Worm (Caenorhabditis elegans) whole organism, young adult: ENCODE results near the gene sgca-1.

Experiments used
- B0336.3 ChIP-seq: fragments of 200-800 bp; sonication (Bioruptor generic); IDR thresholded peaks from 2 replicates; pipeline ENCODE4 v1.3.6; 2022; ENCODE audit warnings: missing genetic modification characterization, missing compliant biosample characterization
- T07F8.4 ChIP-seq: sonication (generic microtip); optimal IDR thresholded peaks from 2 replicates; lab custom pipeline; 2016; ENCODE audit warnings: mild to moderate bottlenecking, missing genetic modification characterization, moderate library complexity, missing compliant biosample characterization
- ZK185.1 ChIP-seq: sonication (generic microtip); optimal IDR thresholded peaks from 2 replicates; lab custom pipeline; 2016; ENCODE audit warnings: mild to moderate bottlenecking, missing genetic modification characterization, missing compliant biosample characterization; ENCODE audit not compliant: poor library complexity, severe bottlenecking
- ama-1 ChIP-seq, 3 experiments: fragments of 150-350 bp in 1 of 3; sonication (generic microtip) in 2 of 3; optimal IDR thresholded peaks; 2 replicates each; lab custom pipeline; 2014 to 2018; ENCODE audit warnings: missing biosample characterization in 2 of 3, missing genetic modification characterization in 2 of 3, missing genetic modification reagents in 2 of 3
- attf-5 ChIP-seq: fragments of 200-800 bp; sonication (Bioruptor generic); optimal IDR thresholded peaks from 2 replicates; lab custom pipeline; 2018; ENCODE audit warnings: mild to moderate bottlenecking, missing genetic modification characterization, missing compliant biosample characterization
- gei-17 ChIP-seq: fragments of 200-800 bp; sonication (Bioruptor generic); optimal IDR thresholded peaks from 2 replicates; lab custom pipeline; 2018; ENCODE audit warnings: mild to moderate bottlenecking, missing genetic modification characterization, missing compliant biosample characterization
- let-526 ChIP-seq: fragments of 200-800 bp; sonication (Bioruptor generic); IDR thresholded peaks from 2 replicates; pipeline ENCODE4 v1.3.6; 2022; ENCODE audit warnings: missing genetic modification reagents, missing genetic modification characterization, missing compliant biosample characterization
- lin-35 ChIP-seq, 3 experiments: fragments of 150-350 bp in 2 of 3; sonication (generic microtip) in 1 of 3; optimal IDR thresholded peaks; 2 replicates each; lab custom pipeline; 2014 to 2018; ENCODE audit warnings: missing biosample characterization in 3 of 3, missing genetic modification characterization in 3 of 3, missing genetic modification reagents in 3 of 3
- pha-4 ChIP-seq: fragments of 150-350 bp; sonication (generic microtip); optimal IDR thresholded peaks from 2 replicates; lab custom pipeline; 2014; ENCODE audit warnings: missing biosample characterization, missing genetic modification reagents, missing genetic modification characterization
- rcor-1 ChIP-seq: fragments of 200-800 bp; sonication (Bioruptor generic); IDR thresholded peaks from 2 replicates; pipeline ENCODE4 v1.3.6; 2022; ENCODE audit warnings: missing genetic modification reagents, missing genetic modification characterization, missing compliant biosample characterization
- snpc-1.3 ChIP-seq: sonication (generic microtip); optimal IDR thresholded peaks from 2 replicates; lab custom pipeline; 2017; ENCODE audit warnings: missing genetic modification characterization, mild to moderate bottlenecking, missing compliant biosample characterization, antibody characterized with exemption, moderate library complexity, missing genotype, missing genetic modification reagents; ENCODE audit not compliant: insufficient read depth
- snpc-4 ChIP-seq, 5 experiments: fragments of 150-350 bp in 1 of 5; sonication (generic microtip) in 4 of 5; optimal IDR thresholded peaks; 2 replicates each; lab custom pipeline; 2014 to 2018; ENCODE audit warnings: missing genetic modification characterization in 5 of 5, missing biosample characterization in 3 of 5, antibody characterized with exemption in 2 of 5, mild to moderate bottlenecking in 2 of 5, missing compliant biosample characterization in 2 of 5, missing genotype in 2 of 5, moderate library complexity in 2 of 5, missing genetic modification reagents in 1 of 5
- unc-130 ChIP-seq: sonication (generic microtip); optimal IDR thresholded peaks from 2 replicates; lab custom pipeline; 2016; ENCODE audit warnings: missing genetic modification reagents, missing genetic modification characterization, missing compliant biosample characterization
- unc-62 ChIP-seq: fragments of 150-350 bp; optimal IDR thresholded peaks from 2 replicates; lab custom pipeline; 2014; ENCODE audit warnings: missing biosample characterization, missing genetic modification reagents, missing genetic modification characterization

- no peak for TF ChIP-seq T07F8.4 (tag; lab: Kevin White, UChicago)
- no peak for TF ChIP-seq snpc-4 (GFP tag; optimal IDR thresholded peaks at IDR 0.05; lab: Kevin White, UChicago)
- TF ChIP-seq snpc-4 (tag; optimal IDR thresholded peaks at IDR 0.05; lab: Kevin White, UChicago) = no peak
- no peak for TF ChIP-seq let-526 (GFP tag; lab: Robert Waterston, UW)
- TF ChIP-seq unc-130 = no peak
- no peak for TF ChIP-seq attf-5 (GFP tag; lab: Kevin White, UChicago)
- TF ChIP-seq gei-17 (GFP tag; lab: Kevin White, UChicago) = no peak
- no peak for TF ChIP-seq rcor-1 (GFP tag; lab: Robert Waterston, UW)
- no peak for TF ChIP-seq ZK185.1
- no peak for TF ChIP-seq unc-62
- TF ChIP-seq snpc-1.3 = no peak
- TF ChIP-seq lin-35 (GFP tag; optimal IDR thresholded peaks at IDR 0.05; lab: Kevin White, UChicago) = no peak
- no peak for TF ChIP-seq ama-1 (optimal IDR thresholded peaks at IDR 0.05; lab: Kevin White, UChicago)
- TF ChIP-seq ama-1 (GFP tag; optimal IDR thresholded peaks at IDR 0.05; lab: Kevin White, UChicago) = no peak
- TF ChIP-seq B0336.3 (GFP tag; lab: Robert Waterston, UW) = no peak
- no peak for TF ChIP-seq pha-4 (tag; lab: Kevin White, UChicago)
These were observed 28.1 kb downstream of the sgca-1 start for ce11 chrX:6761211-6761610.
